Worm (Caenorhabditis elegans) whole organism, early embryonic: ENCODE measurements around the gene ztf-31.

Experiments
- B0310.2 ChIP-seq: sonication (generic microtip); optimal IDR thresholded peaks from 2 replicates; lab custom pipeline; 2016; ENCODE audit warnings: mild to moderate bottlenecking, missing genetic modification characterization, missing compliant biosample characterization
- ama-1 ChIP-seq: fragments of 150-350 bp; optimal IDR thresholded peaks from 2 replicates; lab custom pipeline; 2014
- ets-7 ChIP-seq: sonication (generic microtip); optimal IDR thresholded peaks from 2 replicates; lab custom pipeline; 2016; ENCODE audit warnings: missing genotype, missing genetic modification characterization, missing compliant biosample characterization
- flt-1 ChIP-seq: fragments of 200-800 bp; sonication (Bioruptor generic); IDR thresholded peaks from 2 replicates; pipeline ENCODE4 v1.3.6; 2022; ENCODE audit warnings: missing genetic modification characterization, missing compliant biosample characterization
- hmbx-1 ChIP-seq: sonication (generic microtip); optimal IDR thresholded peaks from 2 replicates; lab custom pipeline; 2016; ENCODE audit warnings: mild to moderate bottlenecking, missing genetic modification characterization, missing compliant biosample characterization
- hmg-4 ChIP-seq: fragments of 200-800 bp; sonication (Bioruptor generic); optimal IDR thresholded peaks from 2 replicates; lab custom pipeline; 2018; ENCODE audit warnings: mild to moderate bottlenecking, missing genetic modification characterization, missing compliant biosample characterization
- sea-1 ChIP-seq: fragments of 200-800 bp; sonication (Bioruptor generic); conservative IDR thresholded peaks from 2 replicates; pipeline ENCODE4 v1.3.6; 2022; ENCODE audit warnings: missing genetic modification characterization, missing compliant biosample characterization

DNA sequence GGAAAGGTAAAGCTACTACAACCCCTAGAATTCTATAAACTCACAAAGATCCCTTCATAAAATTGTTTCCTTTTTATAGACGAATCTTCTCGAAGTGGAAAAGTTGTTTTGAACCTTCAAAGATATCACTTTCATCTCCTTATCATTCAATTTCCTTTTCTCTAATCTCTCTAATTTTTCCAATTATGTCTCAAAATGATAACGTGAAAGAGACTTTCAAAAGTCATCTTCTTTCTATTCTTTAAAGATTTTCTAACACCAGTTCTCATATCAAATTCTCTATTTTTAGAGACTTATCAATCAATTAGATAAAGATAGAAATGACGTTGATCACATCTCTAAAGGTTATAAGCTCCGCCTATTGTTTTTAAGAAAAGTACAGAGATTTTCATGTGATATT lies 41.7 kb upstream of the ztf-31 start:
- no peak for TF ChIP-seq sea-1 (GFP tag; lab: Robert Waterston, UW)
- TF ChIP-seq B0310.2 (tag; lab: Kevin White, UChicago): no peak
- TF ChIP-seq hmbx-1 (tag; lab: Kevin White, UChicago): no peak
- no peak for TF ChIP-seq ama-1 (lab: Kevin White, UChicago)
- TF ChIP-seq flt-1: no peak
- TF ChIP-seq ets-7: no peak
- TF ChIP-seq hmg-4 (GFP tag; lab: Kevin White, UChicago): no peak
